Fruit fly (Drosophila melanogaster): ENCODE data around the gene Sfp33A3.

Sfp33A3 gene

DNA sequence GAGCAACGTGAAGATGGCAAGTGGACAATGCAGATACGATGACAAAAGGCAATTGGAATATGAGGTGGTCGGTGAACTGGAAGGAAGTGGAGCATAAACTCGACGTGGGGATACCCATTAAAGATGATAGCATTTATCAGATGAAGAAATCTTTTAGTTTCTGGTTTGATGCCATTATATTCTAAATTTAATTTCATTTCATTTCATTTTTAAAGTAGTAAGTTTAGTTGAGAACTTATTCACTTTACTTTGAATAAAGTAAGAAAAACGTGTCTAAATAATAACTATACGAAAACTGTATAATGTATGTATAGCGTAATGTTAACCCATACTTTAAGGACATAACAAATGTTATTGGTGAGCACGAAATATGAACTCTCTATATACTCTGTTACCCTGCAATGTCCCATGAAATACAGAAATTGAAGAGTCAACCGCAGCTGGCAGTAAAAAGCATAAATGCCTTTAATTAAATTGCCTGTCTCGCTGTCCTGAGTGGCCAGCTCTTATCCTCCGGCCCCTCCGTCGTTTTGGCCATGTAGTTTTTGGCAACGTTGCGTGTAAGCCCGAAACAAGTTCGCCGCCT lies 31.2 kb downstream of the Sfp33A3 start:
- no peak for TF ChIP-seq noc (tag; optimal IDR thresholded peaks at IDR 0.05)

DNA sequence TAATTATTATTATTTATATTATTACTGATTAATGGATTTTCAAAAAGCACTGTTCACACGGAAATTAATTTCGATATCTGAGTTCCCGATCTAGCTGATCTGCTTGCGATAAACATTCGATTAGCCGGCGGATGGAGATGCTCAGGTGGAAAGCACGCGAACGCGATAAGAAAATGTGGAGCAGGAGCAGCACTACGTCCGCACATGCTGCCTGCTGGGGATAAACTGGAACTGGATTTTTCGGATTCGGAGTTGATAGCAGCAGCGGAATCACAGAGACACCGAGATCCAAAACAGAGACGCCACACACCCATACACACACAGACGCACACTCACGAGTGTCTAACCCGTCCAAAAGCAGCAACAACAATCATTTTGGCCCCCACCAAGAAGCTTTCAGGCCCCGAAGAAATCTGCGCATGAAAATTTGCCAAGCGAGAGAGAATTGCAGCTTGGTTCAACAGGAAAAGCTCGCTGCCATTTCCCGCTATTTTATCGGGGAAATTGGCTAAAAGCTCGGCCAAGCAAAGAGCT lies 34.6 kb downstream of the Sfp33A3 start:
- no peak for TF ChIP-seq noc (tag; optimal IDR thresholded peaks at IDR 0.05)

DNA sequence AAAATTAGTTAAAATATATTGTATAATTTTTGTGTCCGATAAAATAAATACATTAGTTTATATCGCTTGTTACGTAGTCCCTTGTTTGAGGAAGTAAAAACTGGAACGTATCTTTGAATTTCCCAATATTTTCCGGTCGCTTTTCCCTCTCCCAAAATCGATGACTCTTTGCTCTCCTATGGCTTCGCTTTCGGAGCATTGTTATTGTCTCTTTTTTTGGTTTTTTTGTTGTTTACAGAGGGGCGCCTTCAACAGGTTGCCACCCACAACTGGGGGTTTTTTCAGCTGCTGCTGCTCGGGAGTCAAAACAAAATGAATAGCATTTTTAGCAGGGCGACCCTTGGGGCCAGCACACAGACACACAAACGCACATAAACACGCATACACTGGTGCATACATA lies 35.2 kb downstream of the Sfp33A3 start:
- TF ChIP-seq noc (tag; optimal IDR thresholded peaks at IDR 0.05), result no peak

DNA sequence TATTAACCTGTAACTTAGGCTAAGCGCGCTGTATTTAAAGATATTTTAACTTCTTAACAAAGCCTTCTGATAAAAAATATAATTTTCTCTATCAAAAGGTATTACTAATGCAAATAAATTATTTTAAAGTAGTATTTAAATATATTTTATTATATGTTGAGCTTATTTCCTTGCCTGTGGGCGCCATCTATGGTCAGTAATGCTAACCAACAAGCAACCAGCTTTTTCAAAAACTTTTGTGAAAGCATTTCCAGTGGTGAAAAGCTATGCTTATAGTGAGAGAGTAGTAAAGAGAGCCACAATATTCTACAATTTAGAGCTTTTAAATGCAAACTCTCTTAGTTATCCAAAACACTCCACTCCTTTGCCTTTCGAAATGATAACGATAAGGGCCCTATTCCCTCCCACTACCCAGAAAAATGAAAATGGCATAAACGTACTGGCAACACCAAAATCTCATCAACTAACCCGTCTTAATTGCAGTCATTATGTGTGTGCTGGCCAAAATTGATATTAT lies 39.2 kb downstream of the Sfp33A3 start:
- no peak for TF ChIP-seq noc (tag; optimal IDR thresholded peaks at IDR 0.05)

Measured in whole organism, larva.